Fruit fly (Drosophila melanogaster) whole organism, embryonic: ENCODE results near the gene CG31076.

ENCODE experiments used
- ATbp ChIP-seq: fragments of 200-800 bp; sonication (Bioruptor generic); optimal IDR thresholded peaks from 2 replicates; lab custom pipeline; 2017; ENCODE audit warnings: missing biosample characterization, mild to moderate bottlenecking, missing genetic modification characterization, missing genetic modification reagents
- B-H2 ChIP-seq: fragments of 200-800 bp; sonication (Bioruptor generic); optimal IDR thresholded peaks from 2 replicates; lab custom pipeline; 2018; ENCODE audit warnings: missing biosample characterization, mild to moderate bottlenecking, missing genetic modification characterization
- CG10366 ChIP-seq: fragments of 200-800 bp; sonication (Bioruptor generic); IDR thresholded peaks from 2 replicates; pipeline ENCODE4 v1.3.6; 2022; ENCODE audit warnings: missing biosample characterization, missing genetic modification characterization
- CG11456 ChIP-seq: fragments of 200-800 bp; sonication (Bioruptor generic); IDR thresholded peaks from 3 replicates; pipeline ENCODE4 v1.3.6; 2022; ENCODE audit warnings: missing biosample characterization, missing genetic modification characterization
- CG11696 ChIP-seq: fragments of 200-800 bp; sonication (Bioruptor generic); IDR thresholded peaks from 2 replicates; pipeline ENCODE4 v1.3.6; 2022; ENCODE audit warnings: missing biosample characterization, missing genetic modification characterization
- CG12942 ChIP-seq: fragments of 200-800 bp; sonication (Bioruptor generic); optimal IDR thresholded peaks from 3 replicates; lab custom pipeline; 2016; ENCODE audit warnings: missing biosample characterization, missing genetic modification characterization
- CG14860 ChIP-seq: fragments of 200-800 bp; sonication (Bioruptor generic); IDR thresholded peaks from 3 replicates; pipeline ENCODE4 v1.3.6; 2022; ENCODE audit warnings: missing biosample characterization, missing genetic modification characterization; ENCODE audit not compliant: partially characterized antibody
- CG14965 ChIP-seq: fragments of 200-800 bp; sonication (Bioruptor generic); optimal IDR thresholded peaks from 2 replicates; lab custom pipeline; 2016; ENCODE audit warnings: missing biosample characterization, missing genetic modification characterization, borderline replicate concordance
- CG1603 ChIP-seq: fragments of 200-800 bp; sonication (Bioruptor generic); optimal IDR thresholded peaks from 2 replicates; lab custom pipeline; 2019; ENCODE audit warnings: missing biosample characterization, mild to moderate bottlenecking, missing genetic modification characterization, moderate library complexity
- CG17912 ChIP-seq: fragments of 200-800 bp; sonication (Bioruptor generic); optimal IDR thresholded peaks from 2 replicates; lab custom pipeline; 2018; ENCODE audit warnings: missing biosample characterization, mild to moderate bottlenecking, missing genetic modification characterization
- CG18619 ChIP-seq: fragments of 200-800 bp; sonication (Bioruptor generic); optimal IDR thresholded peaks from 3 replicates; lab custom pipeline; 2017; ENCODE audit warnings: missing biosample characterization, mild to moderate bottlenecking, missing genetic modification characterization
- CG30020 ChIP-seq: fragments of 200-800 bp; optimal IDR thresholded peaks from 2 replicates; lab custom pipeline; 2019; ENCODE audit warnings: missing biosample characterization, mild to moderate bottlenecking, missing genetic modification characterization, moderate library complexity
- CG32767 ChIP-seq: fragments of 200-800 bp; sonication (Bioruptor generic); IDR thresholded peaks from 2 replicates; pipeline ENCODE4 v1.3.6; 2022; ENCODE audit warnings: missing biosample characterization, missing genetic modification characterization
- CG4424 ChIP-seq: fragments of 200-800 bp; sonication (Bioruptor generic); optimal IDR thresholded peaks from 3 replicates; lab custom pipeline; 2016; ENCODE audit warnings: missing biosample characterization, missing genetic modification characterization
- CG4707 ChIP-seq: fragments of 200-800 bp; sonication (Bioruptor generic); optimal IDR thresholded peaks from 2 replicates; lab custom pipeline; 2018; ENCODE audit warnings: missing biosample characterization, mild to moderate bottlenecking, missing genetic modification characterization, moderate library complexity
- CG4854 ChIP-seq: fragments of 200-800 bp; sonication (Bioruptor generic); optimal IDR thresholded peaks from 2 replicates; lab custom pipeline; 2016; ENCODE audit warnings: missing biosample characterization, missing genetic modification characterization, inconsistent platforms
- CG6765 ChIP-seq: fragments of 200-800 bp; sonication (Bioruptor generic); optimal IDR thresholded peaks from 3 replicates; lab custom pipeline; 2017; ENCODE audit warnings: missing biosample characterization, mild to moderate bottlenecking, missing genetic modification characterization
- CG6854 ChIP-seq: fragments of 200-800 bp; sonication (Bioruptor generic); optimal IDR thresholded peaks from 3 replicates; lab custom pipeline; 2017; ENCODE audit warnings: missing biosample characterization, mild to moderate bottlenecking, missing genetic modification characterization
- CG7987 ChIP-seq: fragments of 200-800 bp; sonication (Bioruptor generic); optimal IDR thresholded peaks from 2 replicates; lab custom pipeline; 2018; ENCODE audit warnings: missing biosample characterization, mild to moderate bottlenecking, missing genetic modification characterization, moderate library complexity
- CG8281 ChIP-seq: fragments of 200-800 bp; sonication (Bioruptor generic); optimal IDR thresholded peaks from 2 replicates; lab custom pipeline; 2018; ENCODE audit warnings: missing biosample characterization, mild to moderate bottlenecking, missing genetic modification characterization, moderate library complexity
- Deaf1 ChIP-seq: fragments of 200-800 bp; optimal IDR thresholded peaks from 3 replicates; lab custom pipeline; 2019; ENCODE audit warnings: missing biosample characterization, mild to moderate bottlenecking, missing genetic modification characterization, moderate library complexity
- Dip3 ChIP-seq: fragments of 200-800 bp; sonication (Bioruptor generic); optimal IDR thresholded peaks from 3 replicates; lab custom pipeline; 2016; ENCODE audit warnings: missing biosample characterization, missing genetic modification characterization
- Doc2 ChIP-seq: fragments of 200-800 bp; sonication (Bioruptor generic); IDR thresholded peaks from 2 replicates; pipeline ENCODE4 v1.3.6; 2022; ENCODE audit warnings: missing biosample characterization, missing genetic modification characterization
- Dp ChIP-seq: fragments of 200-800 bp; sonication (Bioruptor generic); optimal IDR thresholded peaks from 2 replicates; lab custom pipeline; 2018; ENCODE audit warnings: missing biosample characterization, mild to moderate bottlenecking, missing genetic modification characterization, moderate library complexity
- Lhr ChIP-seq: fragments of 200-800 bp; sonication (Bioruptor generic); optimal IDR thresholded peaks from 3 replicates; lab custom pipeline; 2017; ENCODE audit warnings: mild to moderate bottlenecking, missing biosample characterization, missing genetic modification reagents, missing genetic modification characterization
- MBD-R2 ChIP-seq: fragments of 200-800 bp; sonication (Bioruptor generic); IDR thresholded peaks from 2 replicates; pipeline ENCODE4 v1.3.6; 2022; ENCODE audit warnings: missing biosample characterization, missing genetic modification characterization
- TFAM ChIP-seq: fragments of 200-800 bp; sonication (Bioruptor generic); optimal IDR thresholded peaks from 2 replicates; lab custom pipeline; 2017; ENCODE audit warnings: missing biosample characterization, missing genetic modification characterization, inconsistent platforms
- Taf1 ChIP-seq: fragments of 200-800 bp; sonication (Bioruptor generic); IDR thresholded peaks from 2 replicates; pipeline ENCODE4 v1.3.6; 2022; ENCODE audit warnings: missing biosample characterization, missing genetic modification characterization
- al ChIP-seq: fragments of 200-800 bp; sonication (Bioruptor generic); IDR thresholded peaks from 2 replicates; pipeline ENCODE4 v1.3.6; 2022; ENCODE audit warnings: missing biosample characterization, missing genetic modification characterization
- bcd ChIP-seq: fragments of 200-800 bp; sonication (Bioruptor generic); optimal IDR thresholded peaks from 2 replicates; lab custom pipeline; 2017; ENCODE audit warnings: missing biosample characterization, mild to moderate bottlenecking, missing genetic modification characterization
- chm ChIP-seq: fragments of 200-800 bp; sonication (Bioruptor generic); IDR thresholded peaks from 2 replicates; pipeline ENCODE4 v1.3.6; 2022; ENCODE audit warnings: missing biosample characterization, missing genetic modification characterization
- corto ChIP-seq: fragments of 200-800 bp; sonication (Bioruptor generic); optimal IDR thresholded peaks from 2 replicates; lab custom pipeline; 2016; ENCODE audit warnings: missing biosample characterization, mild to moderate bottlenecking, missing genetic modification characterization, moderate library complexity
- danr ChIP-seq: fragments of 200-800 bp; sonication (Bioruptor generic); IDR thresholded peaks from 2 replicates; pipeline ENCODE4 v1.3.6; 2022; ENCODE audit warnings: missing biosample characterization, missing genetic modification characterization
- grau ChIP-seq: fragments of 200-800 bp; optimal IDR thresholded peaks from 3 replicates; lab custom pipeline; 2019; ENCODE audit warnings: missing biosample characterization, mild to moderate bottlenecking, missing genetic modification characterization, moderate library complexity
- grn ChIP-seq: fragments of 200-800 bp; sonication (Bioruptor generic); optimal IDR thresholded peaks from 3 replicates; lab custom pipeline; 2017; ENCODE audit warnings: missing biosample characterization, missing genetic modification characterization
- gsb-n ChIP-seq: fragments of 200-800 bp; sonication (Bioruptor generic); optimal IDR thresholded peaks from 3 replicates; lab custom pipeline; 2018; ENCODE audit warnings: missing biosample characterization, mild to moderate bottlenecking, missing genetic modification characterization
- hb ChIP-seq: fragments of 200-800 bp; sonication (Bioruptor generic); IDR thresholded peaks from 3 replicates; pipeline ENCODE4 v1.3.6; 2022; ENCODE audit warnings: missing biosample characterization, missing genetic modification characterization; ENCODE audit not compliant: partially characterized antibody
- inv ChIP-seq: fragments of 200-800 bp; sonication (Bioruptor generic); IDR thresholded peaks from 2 replicates; pipeline ENCODE4 v1.3.6; 2022; ENCODE audit warnings: missing biosample characterization, missing genetic modification characterization; ENCODE audit not compliant: partially characterized antibody
- kay ChIP-seq: fragments of 200-800 bp; sonication (Bioruptor generic); optimal IDR thresholded peaks from 2 replicates; lab custom pipeline; 2016; ENCODE audit warnings: missing biosample characterization, missing genetic modification characterization
- lilli ChIP-seq: fragments of 200-800 bp; sonication (Bioruptor generic); optimal IDR thresholded peaks from 3 replicates; lab custom pipeline; 2016; ENCODE audit warnings: missing biosample characterization, missing genetic modification characterization
- lov ChIP-seq, 2 experiments: fragments of 200-800 bp in 1 of 2; fragments of >200 bp in 1 of 2; sonication (Bioruptor generic) in 1 of 2; IDR thresholded peaks in 1 of 2; optimal IDR thresholded peaks in 1 of 2; 2 replicates in 1 of 2; 3 replicates in 1 of 2; pipeline versions ENCODE4 v1.3.6 to Lab custom; 2017 to 2022; ENCODE audit warnings: missing biosample characterization in 1 of 2, missing genetic modification characterization in 1 of 2
- maf-S ChIP-seq: fragments of 200-800 bp; sonication (Bioruptor generic); optimal IDR thresholded peaks from 2 replicates; lab custom pipeline; 2016; ENCODE audit warnings: missing biosample characterization, missing genetic modification characterization
- phol ChIP-seq: fragments of 200-800 bp; sonication (Bioruptor generic); optimal IDR thresholded peaks from 3 replicates; lab custom pipeline; 2018; ENCODE audit warnings: missing biosample characterization, mild to moderate bottlenecking, missing genetic modification characterization, moderate library complexity
- repo ChIP-seq: fragments of 200-800 bp; sonication (Bioruptor generic); optimal IDR thresholded peaks from 2 replicates; lab custom pipeline; 2016; ENCODE audit warnings: missing biosample characterization, missing genetic modification characterization
- scrt ChIP-seq: fragments of 200-800 bp; sonication (Bioruptor generic); optimal IDR thresholded peaks from 2 replicates; lab custom pipeline; 2018; ENCODE audit warnings: missing biosample characterization, mild to moderate bottlenecking, missing genetic modification characterization, moderate library complexity
- so ChIP-seq: fragments of 200-800 bp; sonication (Bioruptor generic); IDR thresholded peaks from 3 replicates; pipeline ENCODE4 v1.3.6; 2022; ENCODE audit warnings: missing biosample characterization, missing genetic modification characterization
- tll ChIP-seq, 2 experiments: fragments of 200-800 bp in 1 of 2; fragments of >200 bp in 1 of 2; sonication (Bioruptor generic) in 1 of 2; optimal IDR thresholded peaks; 2 replicates each; lab custom pipeline; 2017 to 2019; ENCODE audit warnings: missing biosample characterization in 2 of 2, missing genetic modification characterization in 2 of 2, mild to moderate bottlenecking in 1 of 2, moderate library complexity in 1 of 2
- twi ChIP-seq: fragments of 200-800 bp; optimal IDR thresholded peaks from 2 replicates; lab custom pipeline; 2019; ENCODE audit warnings: missing biosample characterization, mild to moderate bottlenecking, missing genetic modification characterization, moderate library complexity
- unpg ChIP-seq: fragments of 200-800 bp; sonication (Bioruptor generic); optimal IDR thresholded peaks from 3 replicates; lab custom pipeline; 2018; ENCODE audit warnings: missing biosample characterization, mild to moderate bottlenecking, missing genetic modification characterization, moderate library complexity

Gene CG31076

dm6 chr3R:26956376-26957062, 33.1 kb downstream of the CG31076 start (continued):
- TF ChIP-seq CG14965 (GFP tag; lab: Kevin White, UChicago) (peak; percentile 73), scrt (GFP tag; lab: Kevin White, UChicago) (no peak), TFAM (GFP tag; lab: Kevin White, UChicago) (no peak), CG11696 (no peak), Deaf1 (tag; lab: Kevin White, UChicago) (no peak), tll (GFP tag; optimal IDR thresholded peaks at IDR 0.05; lab: Kevin White, UChicago) (no peak), CG30020 (tag; lab: Kevin White, UChicago) (no peak), CG14860 (GFP tag; lab: Robert Waterston, UW) (no peak), B-H2 (GFP tag; lab: Kevin White, UChicago) (no peak), CG1603 (tag; lab: Kevin White, UChicago) (peak; percentile 3), gsb-n (tag; lab: Kevin White, UChicago) (no peak), ATbp (GFP tag; lab: Kevin White, UChicago) (no peak), grau (no peak), unpg (no peak), twi (no peak), CG11456 (GFP tag; lab: Robert Waterston, UW) (0 out of 3 replicates have a peak, but pooled peaks have one; percentile 45), so (GFP tag; lab: Robert Waterston, UW) (no peak), CG8281 (no peak), CG4854 (GFP tag; lab: Kevin White, UChicago) (no peak), CG12942 (no peak), CG17912 (GFP tag; lab: Kevin White, UChicago) (no peak), lov (optimal IDR thresholded peaks at IDR 0.05; lab: Kevin White, UChicago) (no peak), lov (GFP tag; IDR thresholded peaks at IDR 0.05; lab: Robert Waterston, UW) (0 out of 3 replicates have a peak, but pooled peaks have one; percentile 38), Taf1 (GFP tag; lab: Robert Waterston, UW) (no peak), danr (no peak), CG4707 (GFP tag; lab: Kevin White, UChicago) (no peak), hb (no peak), CG32767 (no peak), bcd (GFP tag; lab: Kevin White, UChicago) (no peak), CG10366 (no peak), corto (GFP tag; lab: Kevin White, UChicago) (no peak), repo (GFP tag; lab: Kevin White, UChicago) (no peak), CG18619 (GFP tag; lab: Kevin White, UChicago) (no peak), MBD-R2 (no peak), inv (GFP tag; lab: Robert Waterston, UW) (no peak), Dip3 (GFP tag; lab: Kevin White, UChicago) (no peak), maf-S (no peak), grn (GFP tag; lab: Kevin White, UChicago) (no peak), CG7987 (no peak), Dp (GFP tag; lab: Kevin White, UChicago) (no peak), CG4424 (no peak), al (GFP tag; lab: Robert Waterston, UW) (no peak), chm (GFP tag; lab: Robert Waterston, UW) (no peak), Doc2 (GFP tag; lab: Robert Waterston, UW) (no peak), CG6854 (no peak), lilli (GFP tag; lab: Kevin White, UChicago) (no peak), phol (tag; lab: Kevin White, UChicago) (peak; percentile 7), Lhr (GFP tag; lab: Kevin White, UChicago) (peak; percentile 8), CG6765 (GFP tag; lab: Kevin White, UChicago) (peak; percentile 36), kay (GFP tag; lab: Kevin White, UChicago) (no peak)
